Fruit fly (Drosophila melanogaster) whole organism, embryonic: ENCODE results near the gene Tsp97E.

Source experiments
- Asciz ChIP-seq: fragments of 200-800 bp; sonication (Bioruptor generic); optimal IDR thresholded peaks from 2 replicates; lab custom pipeline; 2017; ENCODE audit warnings: missing biosample characterization, mild to moderate bottlenecking, missing genetic modification characterization, missing genetic modification reagents
- Awh ChIP-seq: fragments of 200-800 bp; sonication (Bioruptor generic); IDR thresholded peaks from 2 replicates; pipeline ENCODE4, ENCODE4 v1.3.6; 2022; ENCODE audit warnings: missing biosample characterization, missing genetic modification characterization
- CG10543 ChIP-seq: fragments of 200-800 bp; sonication (Bioruptor generic); optimal IDR thresholded peaks from 3 replicates; lab custom pipeline; 2017; ENCODE audit warnings: missing biosample characterization, mild to moderate bottlenecking, missing genetic modification characterization, moderate library complexity
- CG12769 ChIP-seq: fragments of 200-800 bp; sonication (Bioruptor generic); optimal IDR thresholded peaks from 2 replicates; lab custom pipeline; 2019; ENCODE audit warnings: missing biosample characterization, mild to moderate bottlenecking, missing genetic modification characterization, moderate library complexity
- CG15269 ChIP-seq: fragments of 200-800 bp; sonication (Bioruptor generic); optimal IDR thresholded peaks from 2 replicates; lab custom pipeline; 2018; ENCODE audit warnings: missing biosample characterization, mild to moderate bottlenecking, missing genetic modification characterization, moderate library complexity
- CG15514 ChIP-seq: fragments of 200-800 bp; sonication (Bioruptor generic); optimal IDR thresholded peaks from 3 replicates; lab custom pipeline; 2017; ENCODE audit warnings: missing biosample characterization, missing genetic modification characterization, mild to moderate bottlenecking, moderate library complexity, missing genetic modification reagents
- CG15601 ChIP-seq: fragments of 200-800 bp; sonication (Bioruptor generic); optimal IDR thresholded peaks from 3 replicates; lab custom pipeline; 2019; ENCODE audit warnings: missing biosample characterization, mild to moderate bottlenecking, missing genetic modification characterization, moderate library complexity
- CG17385 ChIP-seq: fragments of 200-800 bp; sonication (Bioruptor generic); optimal IDR thresholded peaks from 3 replicates; lab custom pipeline; 2018; ENCODE audit warnings: missing biosample characterization, mild to moderate bottlenecking, missing genetic modification characterization
- CG17912 ChIP-seq: fragments of 200-800 bp; sonication (Bioruptor generic); optimal IDR thresholded peaks from 2 replicates; lab custom pipeline; 2018; ENCODE audit warnings: missing biosample characterization, mild to moderate bottlenecking, missing genetic modification characterization
- CG18599 ChIP-seq: fragments of 200-800 bp; sonication (Bioruptor generic); optimal IDR thresholded peaks from 3 replicates; lab custom pipeline; 2017; ENCODE audit warnings: missing biosample characterization, missing genetic modification characterization, mild to moderate bottlenecking, moderate library complexity, missing genetic modification reagents
- CG31441 ChIP-seq: fragments of 200-800 bp; sonication (Bioruptor generic); IDR thresholded peaks from 2 replicates; pipeline ENCODE4 v1.3.6; 2022; ENCODE audit warnings: missing biosample characterization, missing genetic modification characterization
- CG34376 ChIP-seq: fragments of 200-800 bp; sonication (Bioruptor generic); optimal IDR thresholded peaks from 2 replicates; lab custom pipeline; 2018; ENCODE audit warnings: missing biosample characterization, mild to moderate bottlenecking, missing genetic modification characterization
- CG3838 ChIP-seq: fragments of 200-800 bp; sonication (Bioruptor generic); optimal IDR thresholded peaks from 3 replicates; lab custom pipeline; 2016; ENCODE audit warnings: missing biosample characterization, missing genetic modification characterization
- CG5180 ChIP-seq: fragments of 200-800 bp; sonication (Bioruptor generic); optimal IDR thresholded peaks from 3 replicates; lab custom pipeline; 2017; ENCODE audit warnings: missing biosample characterization, missing genetic modification characterization, mild to moderate bottlenecking, moderate library complexity, missing genetic modification reagents
- CG6689 ChIP-seq: fragments of 200-800 bp; sonication (Bioruptor generic); IDR thresholded peaks from 2 replicates; pipeline ENCODE4 v1.3.6; 2022; ENCODE audit warnings: missing biosample characterization, missing genetic modification characterization
- CG7372 ChIP-seq: fragments of 200-800 bp; sonication (Bioruptor generic); IDR thresholded peaks from 2 replicates; pipeline ENCODE4 v1.3.6; 2022; ENCODE audit warnings: missing biosample characterization, missing genetic modification characterization
- CG9437 ChIP-seq: fragments of 200-800 bp; sonication (Bioruptor generic); optimal IDR thresholded peaks from 2 replicates; lab custom pipeline; 2018; ENCODE audit warnings: missing biosample characterization, mild to moderate bottlenecking, missing genetic modification characterization
- Chrac-16 ChIP-seq: fragments of 200-800 bp; sonication (Bioruptor generic); optimal IDR thresholded peaks from 3 replicates; lab custom pipeline; 2016; ENCODE audit warnings: missing biosample characterization, missing genetic modification characterization
- CoRest ChIP-seq: fragments of 200-800 bp; sonication (Bioruptor generic); optimal IDR thresholded peaks from 3 replicates; lab custom pipeline; 2018; ENCODE audit warnings: missing biosample characterization, mild to moderate bottlenecking, missing genetic modification characterization, moderate library complexity
- Dek ChIP-seq: fragments of 200-800 bp; sonication (Bioruptor generic); optimal IDR thresholded peaks from 3 replicates; lab custom pipeline; 2019; ENCODE audit warnings: missing biosample characterization, mild to moderate bottlenecking, missing genetic modification characterization, moderate library complexity
- Dip2 ChIP-seq: fragments of 200-800 bp; sonication (Bioruptor generic); IDR thresholded peaks from 2 replicates; pipeline ENCODE4 v1.3.6; 2022; ENCODE audit warnings: missing biosample characterization, missing genetic modification characterization
- Dll ChIP-seq: fragments of 200-800 bp; sonication (Bioruptor generic); IDR thresholded peaks from 4 replicates; pipeline ENCODE4 v1.3.6; 2022; ENCODE audit warnings: missing biosample characterization, missing genetic modification characterization; ENCODE audit not compliant: partially characterized antibody
- Fer3 ChIP-seq: fragments of 200-800 bp; sonication (Bioruptor generic); optimal IDR thresholded peaks from 2 replicates; lab custom pipeline; 2018; ENCODE audit warnings: missing biosample characterization, mild to moderate bottlenecking, missing genetic modification characterization, moderate library complexity
- GATAe ChIP-seq: fragments of 200-800 bp; sonication (Bioruptor generic); conservative IDR thresholded peaks from 2 replicates; pipeline ENCODE4 v1.3.6; 2022; ENCODE audit warnings: missing biosample characterization, missing genetic modification characterization
- HHEX ChIP-seq: fragments of 200-800 bp; sonication (Bioruptor generic); optimal IDR thresholded peaks from 3 replicates; lab custom pipeline; 2017; ENCODE audit warnings: missing biosample characterization, mild to moderate bottlenecking, missing genetic modification characterization, missing genetic modification reagents
- HmgD ChIP-seq: fragments of 200-800 bp; sonication (Bioruptor generic); optimal IDR thresholded peaks from 3 replicates; lab custom pipeline; 2016; ENCODE audit warnings: missing biosample characterization, missing genetic modification characterization
- Hr51 ChIP-seq, 2 experiments: fragments of 200-800 bp; sonication (Bioruptor generic); optimal IDR thresholded peaks; 2 replicates in 1 of 2; 3 replicates in 1 of 2; lab custom pipeline; 2016 to 2018; ENCODE audit warnings: missing biosample characterization in 2 of 2, missing genetic modification characterization in 2 of 2, mild to moderate bottlenecking in 1 of 2, moderate library complexity in 1 of 2
- Max ChIP-seq: fragments of 200-800 bp; sonication (Bioruptor generic); optimal IDR thresholded peaks from 2 replicates; lab custom pipeline; 2016; ENCODE audit warnings: missing biosample characterization, mild to moderate bottlenecking, missing genetic modification characterization
- Nf-YC ChIP-seq: fragments of 200-800 bp; optimal IDR thresholded peaks from 3 replicates; lab custom pipeline; 2019; ENCODE audit warnings: missing biosample characterization, mild to moderate bottlenecking, missing genetic modification characterization, moderate library complexity
- Rx ChIP-seq: fragments of 200-800 bp; sonication (Bioruptor generic); IDR thresholded peaks from 2 replicates; pipeline ENCODE4 v1.3.6; 2022; ENCODE audit warnings: missing biosample characterization, missing genetic modification characterization
- Sox100B ChIP-seq: fragments of 200-800 bp; sonication (Bioruptor generic); optimal IDR thresholded peaks from 3 replicates; lab custom pipeline; 2018; ENCODE audit warnings: missing biosample characterization, mild to moderate bottlenecking, missing genetic modification characterization
- az2 ChIP-seq: fragments of 200-800 bp; sonication (Bioruptor generic); optimal IDR thresholded peaks from 3 replicates; lab custom pipeline; 2016; ENCODE audit warnings: missing biosample characterization, missing genetic modification characterization
- bcd ChIP-seq: fragments of 200-800 bp; sonication (Bioruptor generic); optimal IDR thresholded peaks from 2 replicates; lab custom pipeline; 2017; ENCODE audit warnings: missing biosample characterization, mild to moderate bottlenecking, missing genetic modification characterization
- chinmo ChIP-seq: fragments of 200-800 bp; sonication (Bioruptor generic); IDR thresholded peaks from 4 replicates; pipeline ENCODE4 v1.3.6; 2022; ENCODE audit warnings: missing biosample characterization, missing genetic modification characterization; ENCODE audit not compliant: partially characterized antibody
- ci ChIP-seq: fragments of 200-800 bp; sonication (Bioruptor generic); IDR thresholded peaks from 3 replicates; pipeline ENCODE4 v1.3.6; 2022; ENCODE audit warnings: missing biosample characterization, missing genetic modification characterization
- ftz-f1 ChIP-seq: fragments of 200-800 bp; sonication (Bioruptor generic); optimal IDR thresholded peaks from 2 replicates; lab custom pipeline; 2016; ENCODE audit warnings: missing biosample characterization, missing genetic modification characterization
- inv ChIP-seq: fragments of 200-800 bp; sonication (Bioruptor generic); IDR thresholded peaks from 2 replicates; pipeline ENCODE4 v1.3.6; 2022; ENCODE audit warnings: missing biosample characterization, missing genetic modification characterization; ENCODE audit not compliant: partially characterized antibody
- maf-S ChIP-seq: fragments of 200-800 bp; sonication (Bioruptor generic); optimal IDR thresholded peaks from 2 replicates; lab custom pipeline; 2016; ENCODE audit warnings: missing biosample characterization, missing genetic modification characterization
- mam ChIP-seq: fragments of 200-800 bp; sonication (Bioruptor generic); optimal IDR thresholded peaks from 3 replicates; lab custom pipeline; 2016; ENCODE audit warnings: missing biosample characterization, missing genetic modification characterization
- nau ChIP-seq: fragments of 200-800 bp; sonication (Bioruptor generic); optimal IDR thresholded peaks from 3 replicates; lab custom pipeline; 2017; ENCODE audit warnings: missing biosample characterization, mild to moderate bottlenecking, missing genetic modification characterization, missing genetic modification reagents
- prd ChIP-seq, 3 experiments: fragments of >200 bp in 2 of 3; fragments of 200-800 bp in 1 of 3; sonication (Bioruptor generic) in 1 of 3; optimal IDR thresholded peaks in 2 of 3; IDR thresholded peaks in 1 of 3; 2 replicates in 2 of 3; 3 replicates in 1 of 3; pipeline versions ENCODE4 v1.3.6 to Lab custom; 2017 to 2022; ENCODE audit warnings: missing biosample characterization in 1 of 3, missing genetic modification characterization in 1 of 3
- psq ChIP-seq: fragments of 200-800 bp; sonication (Bioruptor generic); optimal IDR thresholded peaks from 2 replicates; lab custom pipeline; 2017; ENCODE audit warnings: missing biosample characterization, missing genetic modification characterization
- row ChIP-seq: fragments of 200-800 bp; sonication (Bioruptor generic); IDR thresholded peaks from 3 replicates; pipeline ENCODE4 v1.3.6; 2022; ENCODE audit warnings: missing biosample characterization, missing genetic modification characterization
- shn ChIP-seq: fragments of 200-800 bp; sonication (Bioruptor generic); optimal IDR thresholded peaks from 3 replicates; lab custom pipeline; 2016; ENCODE audit warnings: missing biosample characterization, missing genetic modification characterization
- slp2 ChIP-seq: fragments of 200-800 bp; sonication (Bioruptor generic); optimal IDR thresholded peaks from 2 replicates; lab custom pipeline; 2016; ENCODE audit warnings: missing biosample characterization, missing genetic modification characterization
- tgo ChIP-seq: fragments of 200-800 bp; sonication (Bioruptor generic); IDR thresholded peaks from 3 replicates; pipeline ENCODE4 v1.3.6; 2022; ENCODE audit warnings: missing biosample characterization, missing genetic modification characterization
- toy ChIP-seq: fragments of 200-800 bp; sonication (Bioruptor generic); IDR thresholded peaks from 2 replicates; pipeline ENCODE4 v1.3.6; 2022; ENCODE audit warnings: missing biosample characterization, missing genetic modification characterization

Tsp97E gene

DNA sequence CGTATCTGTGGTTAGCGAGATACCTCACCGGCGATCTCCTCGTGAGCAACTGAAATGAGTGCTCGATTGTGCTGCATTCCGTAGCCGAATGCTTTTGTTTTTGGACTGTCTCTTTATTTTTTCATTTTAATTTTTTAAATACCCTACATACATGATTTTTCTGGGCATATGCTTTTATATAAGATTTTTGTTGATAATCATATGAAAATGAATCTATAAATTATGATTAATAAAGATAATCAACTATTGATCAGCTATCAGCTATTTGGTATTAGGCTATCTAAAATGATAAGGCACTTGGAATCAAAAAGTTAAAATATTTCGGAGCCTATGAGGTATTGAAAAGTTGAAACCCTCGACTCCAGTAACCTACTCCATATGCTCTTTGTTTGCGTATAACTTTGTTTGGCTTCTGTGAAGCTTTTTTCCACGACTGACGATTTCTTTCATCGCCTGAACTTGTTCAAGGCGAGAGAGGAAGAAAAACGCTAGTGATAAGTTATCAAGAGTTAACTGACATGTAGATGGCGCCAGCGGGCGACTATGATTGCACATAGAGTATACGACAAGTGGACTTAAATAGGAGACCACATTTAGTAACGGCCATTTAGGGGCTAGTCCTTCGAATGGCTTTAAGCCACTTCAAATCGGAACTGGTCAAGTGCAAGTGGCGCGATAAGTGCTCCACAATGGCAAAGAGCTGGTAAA lies 25.3 kb upstream of the Tsp97E start, which contains the start of gene CG31076:
TSS of gene CG31076 (minus strand) at position 51 of the 708 bp plus-strand sequence.
- TF ChIP-seq shn (GFP tag; lab: Kevin White, UChicago) (no peak), HHEX (GFP tag; lab: Kevin White, UChicago) (no peak), Awh (GFP tag; lab: Robert Waterston, UW) (no peak), CG10543 (GFP tag; lab: Kevin White, UChicago) (peak; percentile 47), CG9437 (GFP tag; lab: Kevin White, UChicago) (peak; percentile 14), CG3838 (GFP tag; lab: Kevin White, UChicago) (no peak), mam (GFP tag; lab: Kevin White, UChicago) (peak; percentile 9), Max (peak; percentile 30), Fer3 (peak; percentile 14), toy (GFP tag; lab: Robert Waterston, UW) (no peak), HmgD (GFP tag; lab: Kevin White, UChicago) (no peak), Dek (tag; lab: Kevin White, UChicago) (peak; percentile 7), Hr51 (GFP tag; optimal IDR thresholded peaks at IDR 0.05; lab: Kevin White, UChicago) (peak in 1 of 2 experiments; percentile 63), ci (GFP tag; lab: Robert Waterston, UW) (0 out of 3 replicates have a peak, but pooled peaks have one; percentile 30), slp2 (GFP tag; lab: Kevin White, UChicago) (no peak), Dll (GFP tag; lab: Robert Waterston, UW) (no peak), CG15601 (tag; lab: Kevin White, UChicago) (no peak), prd (optimal IDR thresholded peaks at IDR 0.05; lab: Kevin White, UChicago) (no peak), prd (GFP tag; IDR thresholded peaks at IDR 0.05; lab: Robert Waterston, UW) (peak; percentile 37; the same call in 1 of the 3 replicates), maf-S (no peak), Chrac-16 (no peak), GATAe (GFP tag; lab: Robert Waterston, UW) (peak; percentile 71), CG31441 (GFP tag; lab: Robert Waterston, UW) (peak; percentile 48; the same call in 1 of the 2 replicates), CG17912 (GFP tag; lab: Kevin White, UChicago) (no peak), ftz-f1 (peak; percentile 89), CG7372 (GFP tag; lab: Robert Waterston, UW) (no peak), Dip2 (GFP tag; lab: Robert Waterston, UW) (peak; percentile 88), tgo (peak; percentile 46; the same call in 2 of the 3 replicates), bcd (peak; percentile 18), nau (peak; percentile 43), Sox100B (GFP tag; lab: Kevin White, UChicago) (peak; percentile 59), CG12769 (tag; lab: Kevin White, UChicago) (peak; percentile 15), az2 (GFP tag; lab: Kevin White, UChicago) (peak; percentile 6), CG15514 (GFP tag; lab: Kevin White, UChicago) (peak; percentile 30), inv (GFP tag; lab: Robert Waterston, UW) (no peak), Nf-YC (tag; lab: Kevin White, UChicago) (peak; percentile 31), CG5180 (GFP tag; lab: Kevin White, UChicago) (peak; percentile 28), CG6689 (GFP tag; lab: Robert Waterston, UW) (peak; percentile 31; the same call in 1 of the 2 replicates), psq (GFP tag; lab: Kevin White, UChicago) (no peak), CG15269 (peak; percentile 47), row (GFP tag; lab: Robert Waterston, UW) (peak; percentile 82; the same call in 2 of the 3 replicates), CG17385 (GFP tag; lab: Kevin White, UChicago) (peak; percentile 6), chinmo (0 out of 4 replicates have a peak, but pooled peaks have one; percentile 57), Asciz (GFP tag; lab: Kevin White, UChicago) (peak; percentile 14), CoRest (tag; lab: Kevin White, UChicago) (peak; percentile 35), CG18599 (GFP tag; lab: Kevin White, UChicago) (peak; percentile 41), CG34376 (GFP tag; lab: Kevin White, UChicago) (peak; percentile 9), Rx (no peak)
